Fruit fly (Drosophila melanogaster) whole organism, wandering third instar larva: ENCODE results near the gene hiw.
A peak's percentile ranks its signal among the peaks of the same experiment; 100 is the strongest.

Experiments used
- Abd-B ChIP-seq: fragments of >200 bp; optimal IDR thresholded peaks from 2 replicates; lab custom pipeline; 2017; ENCODE audit warnings: missing biosample characterization, missing genetic modification characterization
- CG32264 ChIP-seq: fragments of 200-800 bp; sonication (Bioruptor generic); optimal IDR thresholded peaks from 2 replicates; lab custom pipeline; 2016; ENCODE audit warnings: missing biosample characterization, missing genetic modification characterization
- CG9705 ChIP-seq: fragments of 200-800 bp; sonication (Bioruptor generic); optimal IDR thresholded peaks from 2 replicates; lab custom pipeline; 2018; ENCODE audit warnings: missing biosample characterization, mild to moderate bottlenecking, missing genetic modification characterization
- CrebA ChIP-seq: fragments of 200-800 bp; sonication (Bioruptor generic); optimal IDR thresholded peaks from 2 replicates; lab custom pipeline; 2016; ENCODE audit warnings: missing biosample characterization, mild to moderate bottlenecking, missing genetic modification characterization, borderline replicate concordance
- Dfd ChIP-seq: fragments of >200 bp; optimal IDR thresholded peaks from 2 replicates; lab custom pipeline; 2017; ENCODE audit warnings: missing biosample characterization, missing genetic modification characterization
- Dif ChIP-seq: fragments of 200-275, 200-300 bp; sonication (Bioruptor generic); optimal IDR thresholded peaks from 2 replicates; lab custom pipeline; 2018; ENCODE audit warnings: missing biosample characterization, missing genetic modification characterization; ENCODE audit not compliant: partially characterized antibody
- GATAd ChIP-seq: sonication (Bioruptor generic); optimal IDR thresholded peaks from 2 replicates; lab custom pipeline; 2016; ENCODE audit warnings: missing biosample characterization, missing genetic modification characterization
- HLH106 ChIP-seq: fragments of 200-800 bp; optimal IDR thresholded peaks from 3 replicates; lab custom pipeline; 2019; ENCODE audit warnings: missing biosample characterization, mild to moderate bottlenecking, missing genetic modification characterization, moderate library complexity
- Hnf4 ChIP-seq: fragments of 200-800 bp; sonication (Bioruptor generic); optimal IDR thresholded peaks from 2 replicates; lab custom pipeline; 2016; ENCODE audit warnings: missing biosample characterization, mild to moderate bottlenecking, missing genetic modification characterization
- Hr78 ChIP-seq: fragments of >200 bp; optimal IDR thresholded peaks from 2 replicates; lab custom pipeline; 2017; ENCODE audit warnings: missing biosample characterization, missing genetic modification characterization
- Hr83 ChIP-seq: fragments of 200-300 bp; sonication (Bioruptor generic); optimal IDR thresholded peaks from 2 replicates; lab custom pipeline; 2016; ENCODE audit warnings: missing biosample characterization, mild to moderate bottlenecking, missing genetic modification characterization, moderate library complexity; ENCODE audit not compliant: poor library complexity, severe bottlenecking
- Jra ChIP-seq: sonication (Bioruptor generic); optimal IDR thresholded peaks from 2 replicates; lab custom pipeline; 2016; ENCODE audit warnings: missing biosample characterization, missing genetic modification characterization
- Mio ChIP-seq: sonication (Bioruptor generic); optimal IDR thresholded peaks from 2 replicates; lab custom pipeline; 2016; ENCODE audit warnings: missing biosample characterization, missing genetic modification characterization
- Myc ChIP-seq: fragments of >200 bp; optimal IDR thresholded peaks from 2 replicates; lab custom pipeline; 2017
- N ChIP-seq: fragments of >200 bp; optimal IDR thresholded peaks from 2 replicates; lab custom pipeline; 2018; ENCODE audit warnings: missing biosample characterization, missing external identifiers, missing genetic modification characterization
- OdsH ChIP-seq: fragments of 200-800 bp; sonication (Bioruptor generic); optimal IDR thresholded peaks from 2 replicates; lab custom pipeline; 2016; ENCODE audit warnings: missing biosample characterization, mild to moderate bottlenecking, missing genetic modification characterization
- Rel ChIP-seq, 2 experiments: fragments of 200-800 bp; sonication (Bioruptor generic) in 1 of 2; optimal IDR thresholded peaks; 2 replicates in 1 of 2; 3 replicates in 1 of 2; lab custom pipeline; 2016 to 2019; ENCODE audit warnings: mild to moderate bottlenecking in 2 of 2, missing biosample characterization in 2 of 2, missing genetic modification characterization in 2 of 2, moderate library complexity in 1 of 2
- Sp1 ChIP-seq: fragments of 200-800 bp; sonication (Bioruptor generic); optimal IDR thresholded peaks from 3 replicates; lab custom pipeline; 2019; ENCODE audit warnings: missing biosample characterization, mild to moderate bottlenecking, missing genetic modification characterization, moderate library complexity
- Vsx2 ChIP-seq: fragments of 200-300, 225-300 bp; sonication (Bioruptor generic); optimal IDR thresholded peaks from 2 replicates; lab custom pipeline; 2018; ENCODE audit warnings: missing biosample characterization, missing genetic modification characterization; ENCODE audit not compliant: partially characterized antibody
- br ChIP-seq: fragments of 200-800 bp; sonication (Bioruptor generic); optimal IDR thresholded peaks from 2 replicates; lab custom pipeline; 2016; ENCODE audit warnings: missing biosample characterization, missing genetic modification characterization
- brk ChIP-seq: fragments of 200-800 bp; sonication (Bioruptor generic); optimal IDR thresholded peaks from 2 replicates; lab custom pipeline; 2016; ENCODE audit warnings: missing biosample characterization, mild to moderate bottlenecking, missing genetic modification characterization
- dl ChIP-seq, 2 experiments: fragments of 175-275, 200-275 bp in 1 of 2; fragments of 200-275 bp in 1 of 2; sonication (Bioruptor generic); optimal IDR thresholded peaks; lab custom pipeline; 2018; ENCODE audit warnings: mild to moderate bottlenecking in 2 of 2, missing biosample characterization in 2 of 2, missing genetic modification characterization in 2 of 2, moderate library complexity in 2 of 2; ENCODE audit not compliant: partially characterized antibody in 2 of 2, insufficient read depth in 1 of 2
- dmrt93B ChIP-seq: fragments of 200-800 bp; sonication (Bioruptor generic); optimal IDR thresholded peaks from 2 replicates; lab custom pipeline; 2018; ENCODE audit warnings: missing biosample characterization, mild to moderate bottlenecking, missing genetic modification characterization
- dsf ChIP-seq: sonication (Bioruptor generic); optimal IDR thresholded peaks from 2 replicates; lab custom pipeline; 2016; ENCODE audit warnings: missing biosample characterization, missing genetic modification characterization, borderline replicate concordance
- ey ChIP-seq: fragments of 200-800 bp; sonication (Bioruptor generic); optimal IDR thresholded peaks from 2 replicates; lab custom pipeline; 2016; ENCODE audit warnings: missing biosample characterization, missing genetic modification characterization
- foxo ChIP-seq, 2 experiments: fragments of 200-800 bp; sonication (Bioruptor generic); optimal IDR thresholded peaks; 2 replicates in 1 of 2; 3 replicates in 1 of 2; lab custom pipeline; 2016 to 2017; ENCODE audit warnings: missing biosample characterization in 2 of 2, missing genetic modification characterization in 2 of 2
- fru ChIP-seq: fragments of 200-800 bp; sonication (Bioruptor generic); optimal IDR thresholded peaks from 3 replicates; lab custom pipeline; 2016; ENCODE audit warnings: missing biosample characterization, mild to moderate bottlenecking, missing genetic modification characterization
- h ChIP-seq: fragments of 200-800 bp; sonication (Bioruptor generic); optimal IDR thresholded peaks from 3 replicates; lab custom pipeline; 2016; ENCODE audit warnings: missing biosample characterization, mild to moderate bottlenecking, missing genetic modification characterization
- jim ChIP-seq: fragments of 175-275, 200-325 bp; sonication (Bioruptor generic); optimal IDR thresholded peaks from 2 replicates; lab custom pipeline; 2016; ENCODE audit warnings: missing biosample characterization, mild to moderate bottlenecking, missing genetic modification characterization
- lola ChIP-seq: fragments of >200 bp; optimal IDR thresholded peaks from 2 replicates; lab custom pipeline; 2017; ENCODE audit warnings: missing biosample characterization, missing genetic modification characterization
- pan ChIP-seq: fragments of >200 bp; optimal IDR thresholded peaks from 2 replicates; lab custom pipeline; 2017
- psq ChIP-seq: fragments of 200-800 bp; sonication (Bioruptor generic); optimal IDR thresholded peaks from 3 replicates; lab custom pipeline; 2017; ENCODE audit warnings: missing biosample characterization, mild to moderate bottlenecking, missing genetic modification characterization, moderate library complexity
- rgr ChIP-seq: fragments of 200-800 bp; sonication (Bioruptor generic); optimal IDR thresholded peaks from 3 replicates; lab custom pipeline; 2016; ENCODE audit warnings: missing biosample characterization, mild to moderate bottlenecking, missing genetic modification characterization
- sage ChIP-seq: fragments of 200-800 bp; sonication (Bioruptor generic); optimal IDR thresholded peaks from 2 replicates; lab custom pipeline; 2016; ENCODE audit warnings: missing biosample characterization, mild to moderate bottlenecking, missing genetic modification characterization
- sv ChIP-seq: fragments of 200-800 bp; sonication (Bioruptor generic); optimal IDR thresholded peaks from 3 replicates; lab custom pipeline; 2016; ENCODE audit warnings: missing biosample characterization, missing genetic modification characterization
- tai ChIP-seq: sonication (Bioruptor generic); optimal IDR thresholded peaks from 2 replicates; lab custom pipeline; 2016; ENCODE audit warnings: missing biosample characterization, missing genetic modification characterization
- usp ChIP-seq: fragments of >200 bp; optimal IDR thresholded peaks from 2 replicates; lab custom pipeline; 2017; ENCODE audit warnings: missing biosample characterization, missing genetic modification characterization
- woc ChIP-seq: sonication (Bioruptor generic); optimal IDR thresholded peaks from 2 replicates; lab custom pipeline; 2016; ENCODE audit warnings: missing biosample characterization, mild to moderate bottlenecking, missing genetic modification characterization

Gene hiw

DNA sequence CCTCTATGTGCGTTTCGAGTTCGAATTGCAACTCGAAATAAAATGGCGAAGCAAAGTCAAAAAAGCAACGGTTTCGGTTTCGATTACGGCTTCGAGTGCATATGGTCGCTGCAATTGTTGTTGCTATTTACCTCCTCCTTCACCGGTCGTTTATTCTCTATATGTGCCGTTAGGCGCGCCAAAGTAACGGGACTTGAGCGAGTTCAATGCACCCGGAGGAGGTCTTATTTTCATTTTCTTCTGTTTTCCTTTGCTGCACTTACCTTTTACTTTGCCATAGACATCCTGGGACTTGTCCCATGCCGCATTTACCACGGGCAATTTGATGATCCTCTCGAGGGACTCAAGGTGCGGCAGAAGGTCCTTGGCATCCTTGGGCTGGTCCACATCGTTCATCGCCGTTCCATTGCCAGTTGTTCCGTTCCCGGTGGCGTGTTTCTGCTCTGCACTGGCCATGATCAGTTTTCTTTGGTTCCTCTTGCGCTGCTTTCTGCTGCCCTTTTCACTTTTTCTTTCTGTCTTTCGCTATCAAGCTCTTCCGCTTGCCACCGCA lies 12.3 kb upstream of the hiw start:
- TF ChIP-seq Dfd (GFP tag; lab: Kevin White, UChicago) (no peak), Hr83 (GFP tag; lab: Kevin White, UChicago) (no peak), foxo (GFP tag; optimal IDR thresholded peaks at IDR 0.05; lab: Kevin White, UChicago) (no peak), br (no peak), ey (GFP tag; lab: Kevin White, UChicago) (no peak), usp (GFP tag; lab: Kevin White, UChicago) (no peak), sage (no peak), Mio (GFP tag; lab: Kevin White, UChicago) (no peak), brk (GFP tag; lab: Kevin White, UChicago) (no peak), dmrt93B (GFP tag; lab: Kevin White, UChicago) (no peak), Hnf4 (GFP tag; lab: Kevin White, UChicago) (no peak), rgr (GFP tag; lab: Kevin White, UChicago) (no peak), Jra (GFP tag; lab: Kevin White, UChicago) (no peak), N (GFP tag; lab: Kevin White, UChicago) (no peak), Vsx2 (GFP tag; lab: Kevin White, UChicago) (no peak), CrebA (GFP tag; lab: Kevin White, UChicago) (no peak), OdsH (GFP tag; lab: Kevin White, UChicago) (no peak), pan (no peak), fru (GFP tag; lab: Kevin White, UChicago) (no peak)

DNA sequence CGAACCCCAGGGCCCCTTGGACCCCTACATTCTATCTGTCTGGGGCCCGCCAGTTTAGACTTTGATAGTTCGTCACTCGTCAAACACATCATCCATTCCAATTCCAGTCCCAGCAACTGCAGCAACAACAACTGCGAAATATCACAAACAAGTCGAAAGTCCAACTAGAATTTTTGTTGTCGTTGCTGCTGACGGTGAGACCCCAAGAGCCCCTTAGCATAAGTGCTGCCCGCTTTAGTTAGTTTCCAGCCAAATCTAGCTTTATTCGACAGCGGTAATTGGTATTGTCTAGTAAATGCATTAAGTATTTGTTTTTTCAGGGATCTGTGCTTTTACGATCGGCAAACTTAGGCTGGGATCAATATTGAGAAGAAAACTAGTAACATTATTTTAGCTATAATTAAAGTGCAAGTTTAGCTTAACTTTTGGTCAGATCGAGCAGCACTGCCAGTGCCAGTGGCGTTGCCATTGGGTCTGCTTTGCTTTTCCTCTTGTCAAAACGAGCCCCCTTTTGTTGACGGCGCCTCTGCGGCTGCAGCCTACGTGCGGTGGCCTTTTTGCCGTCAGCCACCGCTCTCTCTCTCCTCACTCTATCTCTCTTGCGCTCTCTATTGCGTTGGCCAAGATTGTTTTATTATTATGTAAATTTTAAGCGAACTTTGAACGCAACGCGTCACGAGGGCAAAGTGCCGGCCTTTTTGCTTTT lies 11.6 kb upstream of the hiw start:
- TF ChIP-seq dl (GFP tag; optimal IDR thresholded peaks at IDR 0.05; lab: Kevin White, UChicago; ENCODE audit: insufficient read depth in 1 of 2, partially characterized antibody in 2 of 2) (no peak), Hr83 (GFP tag; lab: Kevin White, UChicago) (peak; percentile 64), CrebA (GFP tag; lab: Kevin White, UChicago) (no peak), usp (GFP tag; lab: Kevin White, UChicago) (no peak), HLH106 (tag; lab: Kevin White, UChicago) (peak; percentile 70), foxo (GFP tag; optimal IDR thresholded peaks at IDR 0.05; lab: Kevin White, UChicago) (peak in 1 of 2 experiments; percentile 90), Myc (lab: Kevin White, UChicago) (peak; percentile 95), Abd-B (no peak), Mio (GFP tag; lab: Kevin White, UChicago) (peak; percentile 31), sage (no peak), Rel (GFP tag; optimal IDR thresholded peaks at IDR 0.05; lab: Kevin White, UChicago) (no peak), Rel (tag; optimal IDR thresholded peaks at IDR 0.05; lab: Kevin White, UChicago) (no peak), rgr (GFP tag; lab: Kevin White, UChicago) (peak; percentile 85), ey (GFP tag; lab: Kevin White, UChicago) (peak; percentile 85), woc (GFP tag; lab: Kevin White, UChicago) (peak; percentile 87), CG32264 (GFP tag; lab: Kevin White, UChicago) (peak; percentile 10), GATAd (peak; percentile 50), tai (GFP tag; lab: Kevin White, UChicago) (peak; percentile 70), pan (no peak), psq (GFP tag; lab: Kevin White, UChicago) (peak; percentile 65), fru (GFP tag; lab: Kevin White, UChicago) (peak; percentile 90), brk (GFP tag; lab: Kevin White, UChicago) (peak; percentile 65), dsf (no peak), N (GFP tag; lab: Kevin White, UChicago) (no peak), Hnf4 (GFP tag; lab: Kevin White, UChicago) (peak; percentile 87), Jra (GFP tag; lab: Kevin White, UChicago) (peak; percentile 70), Vsx2 (GFP tag; lab: Kevin White, UChicago) (no peak), Sp1 (GFP tag; lab: Kevin White, UChicago) (peak; percentile 76), Hr78 (GFP tag; lab: Kevin White, UChicago) (no peak), OdsH (GFP tag; lab: Kevin White, UChicago) (peak; percentile 72), br (peak; percentile 88), jim (GFP tag; lab: Kevin White, UChicago) (peak; percentile 56), CG9705 (GFP tag; lab: Kevin White, UChicago) (peak; percentile 47), Dfd (GFP tag; lab: Kevin White, UChicago) (no peak), lola (no peak), Dif (no peak), sv (GFP tag; lab: Kevin White, UChicago) (peak; percentile 91), dmrt93B (GFP tag; lab: Kevin White, UChicago) (peak; percentile 49), h (peak; percentile 86)
